Worm (Caenorhabditis elegans): ENCODE data around the gene F42A6.2.
A peak's percentile ranks its signal among the peaks of the same experiment; 100 is the strongest.
"Not testable (repeated sequence)": the region's sequence is repeated elsewhere in the genome, so short reads cannot be mapped to it uniquely, and the experiment has no call there.

Gene F42A6.2

DNA sequence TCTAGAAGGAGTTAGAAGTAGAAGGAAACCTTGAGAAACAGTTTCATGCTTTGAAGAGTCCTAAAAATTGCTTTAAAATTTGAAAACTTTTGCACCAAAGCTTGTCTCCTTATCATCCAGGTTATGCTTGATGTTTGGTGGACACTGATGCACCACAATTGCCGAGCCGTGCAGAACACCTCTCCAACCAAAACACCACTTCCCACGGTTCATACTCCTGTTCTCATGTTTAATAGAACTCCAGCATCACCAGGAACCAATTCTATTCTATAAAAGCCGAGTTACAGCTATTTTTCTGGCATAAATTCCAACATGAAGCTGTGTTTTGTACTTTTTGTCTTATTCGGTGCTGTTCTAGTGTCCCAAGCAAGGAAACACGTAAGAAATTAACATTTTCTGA is at the start of gene F42A6.2:
TSS of gene F42A6.2 (plus strand) at position 301 of the 400 bp plus-strand sequence.
- TF ChIP-seq him-1 (tag; optimal IDR thresholded peaks at IDR 0.05) (no peak), W03F9.2 (tag; optimal IDR thresholded peaks at IDR 0.05) (no peak), dao-5 (tag; optimal IDR thresholded peaks at IDR 0.05) (no peak)

DNA sequence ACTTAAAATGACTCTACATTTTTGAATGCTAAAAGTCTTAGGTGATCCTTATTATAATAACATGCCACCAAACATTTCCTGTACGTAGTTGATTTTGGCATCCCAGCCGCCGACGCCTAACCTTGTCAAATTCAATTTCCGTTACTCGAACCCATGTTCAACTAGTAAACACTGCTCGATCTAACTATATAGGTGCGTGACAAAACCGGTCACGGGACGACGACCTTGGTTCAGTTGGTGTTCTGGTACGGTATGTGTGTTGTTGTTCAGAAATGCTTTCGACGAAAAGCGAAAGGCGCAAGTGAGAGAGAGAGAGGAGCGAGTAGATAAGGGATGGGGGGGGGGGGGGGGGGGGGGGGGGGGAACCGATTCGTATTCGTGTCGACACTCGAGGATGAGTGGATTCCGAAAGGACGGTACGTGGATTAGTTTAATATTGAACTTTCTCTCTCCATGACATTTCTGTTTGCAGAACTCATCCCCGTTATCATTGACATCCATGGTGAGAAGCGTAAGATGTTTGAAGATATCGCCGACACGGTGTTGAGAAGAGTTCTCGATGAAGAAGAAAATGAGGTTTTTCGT is 49.2 kb upstream of the F42A6.2 start, which contains the start of gene W08E12.8:
TSS of gene W08E12.8 (plus strand) at position 395 of the 585 bp plus-strand sequence.
- TF ChIP-seq him-1 (tag; optimal IDR thresholded peaks at IDR 0.05) (no peak), dao-5 (tag; optimal IDR thresholded peaks at IDR 0.05) (no peak), W03F9.2 (tag; optimal IDR thresholded peaks at IDR 0.05) (no peak)

DNA sequence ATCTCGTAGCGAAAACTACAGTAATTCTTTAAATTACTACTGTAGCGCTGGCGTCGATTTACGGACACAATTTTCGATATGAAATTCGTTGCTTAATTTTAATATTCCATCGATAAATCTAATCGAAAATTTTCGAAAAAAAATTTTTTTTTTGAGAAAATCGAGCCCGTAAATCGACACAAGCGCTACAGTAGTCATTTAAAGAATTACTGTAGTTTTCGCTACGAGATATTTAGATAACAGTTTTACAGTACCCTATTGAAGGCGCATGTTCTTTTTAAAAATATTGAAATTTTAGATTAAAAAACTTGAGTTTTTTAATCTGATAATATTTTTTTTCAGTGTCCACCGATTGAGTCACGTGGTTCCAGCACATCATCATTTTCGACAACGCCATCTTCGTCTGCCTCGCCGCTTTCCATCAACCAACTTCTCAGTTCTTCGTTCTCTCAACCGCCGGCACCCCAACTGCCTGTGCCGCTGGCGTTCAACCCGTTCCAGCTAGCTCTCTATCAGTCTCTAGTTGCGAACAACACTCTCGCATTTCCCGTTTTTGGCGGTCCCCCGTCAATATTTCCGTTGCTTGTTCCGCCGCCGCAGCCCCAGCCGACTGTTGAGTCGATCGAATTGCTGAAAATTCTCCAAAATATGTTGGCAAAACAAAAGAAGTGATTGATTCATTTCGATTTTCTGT is 47.3 kb upstream of the F42A6.2 start:
- TF ChIP-seq him-1 (tag; optimal IDR thresholded peaks at IDR 0.05), result no peak
- no peak for TF ChIP-seq W03F9.2 (tag; optimal IDR thresholded peaks at IDR 0.05)
- no peak for TF ChIP-seq dao-5 (tag; optimal IDR thresholded peaks at IDR 0.05)

DNA sequence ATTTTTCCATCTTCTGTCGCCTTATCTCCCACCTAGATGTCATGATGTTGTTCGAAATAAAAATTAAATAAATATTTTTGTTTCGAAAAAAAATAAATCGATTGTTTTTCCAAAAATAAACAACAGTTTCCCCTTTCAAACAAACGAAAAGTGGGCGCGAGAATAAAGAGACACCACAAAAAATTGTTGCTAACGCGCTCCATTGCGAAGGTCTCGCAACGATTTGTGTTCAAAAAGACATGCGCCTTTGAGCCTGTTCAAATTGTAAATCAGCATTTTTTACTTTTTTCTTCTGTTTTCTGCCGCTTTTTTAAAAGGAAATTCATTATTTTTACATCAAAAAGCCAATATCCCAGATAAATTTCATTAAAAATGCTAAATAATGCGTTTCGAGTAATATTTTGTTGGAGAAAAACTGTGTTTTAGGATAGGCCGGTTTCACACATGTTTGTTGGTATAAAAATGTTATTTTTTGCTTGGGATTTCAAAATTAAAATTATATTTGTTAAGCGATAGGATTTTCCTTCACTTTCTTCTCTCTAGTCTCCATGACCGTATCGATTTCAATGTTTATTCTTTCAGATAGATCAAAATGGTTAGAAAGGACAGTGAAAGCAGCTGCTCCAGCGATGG is 46.6 kb upstream of the F42A6.2 start, which contains the start of gene W08E12.7:
TSS of gene W08E12.7 (plus strand) at position 583 of the 633 bp plus-strand sequence.
- TF ChIP-seq W03F9.2 (tag; optimal IDR thresholded peaks at IDR 0.05) (peak; percentile 97), dao-5 (tag; optimal IDR thresholded peaks at IDR 0.05) (no peak), him-1 (tag; optimal IDR thresholded peaks at IDR 0.05) (peak; percentile 38)

DNA sequence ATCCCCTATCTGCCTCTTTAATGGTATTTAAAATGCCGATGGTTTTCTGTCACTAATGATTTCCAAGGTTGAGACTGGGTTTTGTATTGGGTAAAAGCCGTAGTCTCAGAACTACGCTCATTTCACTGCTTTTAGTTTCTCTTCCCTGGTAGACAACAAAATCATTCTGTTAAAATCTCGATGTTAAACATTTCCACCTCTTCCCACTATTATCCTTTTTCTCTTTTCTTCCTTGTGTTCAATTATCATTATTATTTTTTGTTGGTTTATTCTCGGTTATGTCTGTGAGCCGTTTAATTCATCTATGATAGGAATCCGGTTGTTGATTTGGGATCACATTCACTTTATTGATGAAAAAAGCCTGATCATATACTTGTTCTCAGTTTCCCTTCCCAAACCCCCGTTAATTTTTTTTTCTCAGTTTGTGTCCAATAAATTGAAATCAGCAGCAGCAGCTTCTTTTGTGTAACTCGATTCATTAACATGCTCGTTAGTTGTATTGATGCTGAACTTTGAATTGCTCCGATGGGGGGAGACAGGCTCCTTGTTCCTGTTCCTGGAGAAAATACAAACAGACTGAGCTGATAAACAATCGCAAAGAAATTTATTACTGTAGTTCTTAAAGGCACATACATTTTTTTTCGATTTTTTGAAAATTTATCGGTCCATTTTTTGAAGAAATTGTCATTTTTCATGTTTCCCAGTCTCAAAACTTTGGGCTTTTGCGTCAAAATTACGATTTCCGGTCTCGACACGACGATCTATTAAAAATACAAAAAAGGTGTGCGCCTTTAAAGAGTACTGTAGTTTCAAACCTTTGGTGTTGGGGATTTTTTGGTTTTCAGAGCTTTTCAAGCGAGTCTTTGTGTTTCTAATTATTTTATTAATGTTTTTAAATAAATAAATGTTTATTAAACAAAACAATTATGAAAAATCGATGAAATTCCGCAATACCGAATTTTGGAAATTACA is 44.4 kb upstream of the F42A6.2 start:
- TF ChIP-seq dao-5 (tag; optimal IDR thresholded peaks at IDR 0.05) (no peak), him-1 (tag; optimal IDR thresholded peaks at IDR 0.05) (no peak), W03F9.2 (tag; optimal IDR thresholded peaks at IDR 0.05) (no peak)

DNA sequence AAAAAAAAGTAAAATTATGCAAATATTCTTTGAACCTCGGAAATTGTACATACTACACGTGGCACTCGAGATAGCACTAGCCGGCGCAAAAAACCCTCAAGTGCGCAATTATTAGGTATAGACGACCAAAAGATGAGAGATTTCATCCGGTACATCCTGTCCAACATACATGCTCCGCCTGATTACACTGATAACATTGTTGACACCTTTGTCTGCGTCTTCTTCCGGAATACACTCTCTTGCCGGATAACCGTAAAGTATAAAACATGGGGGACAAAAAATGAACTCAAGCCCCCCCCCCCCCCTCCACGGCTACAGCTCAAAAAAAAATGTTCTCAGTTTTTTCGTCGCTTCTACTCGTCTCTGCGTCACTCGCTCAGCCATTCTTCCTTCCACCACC is 43.0 kb upstream of the F42A6.2 start, which contains the start of gene W08E12.6:
TSS of gene W08E12.6 (plus strand) at position 301 of the 400 bp plus-strand sequence.
- TF ChIP-seq dao-5 (tag; optimal IDR thresholded peaks at IDR 0.05) (no peak), W03F9.2 (tag; optimal IDR thresholded peaks at IDR 0.05) (no peak), him-1 (tag; optimal IDR thresholded peaks at IDR 0.05) (no peak)

- no peak for TF ChIP-seq him-1 (tag; optimal IDR thresholded peaks at IDR 0.05)
- TF ChIP-seq W03F9.2 (tag; optimal IDR thresholded peaks at IDR 0.05), result no peak
- no peak for TF ChIP-seq dao-5 (tag; optimal IDR thresholded peaks at IDR 0.05)
These were observed 42.0 kb upstream of the F42A6.2 start for ce11 chrIV:3299229-3299628.

- no peak for TF ChIP-seq him-1 (tag; optimal IDR thresholded peaks at IDR 0.05)
- no peak for TF ChIP-seq W03F9.2 (tag; optimal IDR thresholded peaks at IDR 0.05)
- TF ChIP-seq dao-5 (tag; optimal IDR thresholded peaks at IDR 0.05), result no peak
These were observed 40.8 kb upstream of the F42A6.2 start, which contains the start of gene W08E12.5 for ce11 chrIV:3300492-3300891. TSS of gene W08E12.5 (plus strand) at chrIV:3300792.

ce11 chrIV:3302058-3302457 is 39.2 kb upstream of the F42A6.2 start, which contains the start of gene W08E12.4:
TSS of gene W08E12.4 (plus strand) at chrIV:3302358.
- not testable (repeated sequence) for TF ChIP-seq dao-5, him-1, W03F9.2 (tag; optimal IDR thresholded peaks at IDR 0.05)

DNA sequence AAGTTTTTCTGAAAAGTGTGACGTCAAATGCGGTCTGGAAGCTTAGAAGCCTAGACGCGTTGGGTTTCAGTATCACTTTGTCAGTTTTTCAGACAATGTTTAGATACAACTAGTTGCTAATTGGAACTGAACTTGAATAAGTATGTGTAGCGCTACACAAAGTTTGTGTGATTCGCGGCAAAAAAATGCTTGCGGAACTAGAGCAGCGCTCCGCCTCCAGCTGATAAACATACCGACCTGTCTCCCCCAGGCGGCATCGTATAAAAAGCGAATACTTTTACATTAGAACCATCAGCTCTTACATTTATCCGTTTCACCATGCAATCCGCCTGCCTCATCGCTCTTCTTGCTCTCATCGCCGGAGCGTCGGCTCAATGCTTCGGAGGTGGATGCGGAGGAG is 37.6 kb upstream of the F42A6.2 start, which contains the start of gene idpp-12:
TSS of gene idpp-12 (plus strand) at position 301 of the 400 bp plus-strand sequence.
- TF ChIP-seq him-1, dao-5, W03F9.2 (tag; optimal IDR thresholded peaks at IDR 0.05): not testable (repeated sequence)

- no peak for TF ChIP-seq W03F9.2 (tag; optimal IDR thresholded peaks at IDR 0.05)
- no peak for TF ChIP-seq dao-5 (tag; optimal IDR thresholded peaks at IDR 0.05)
- TF ChIP-seq him-1 (tag; optimal IDR thresholded peaks at IDR 0.05), result no peak
These were observed 35.7 kb upstream of the F42A6.2 start, which contains the start of gene W08E12.2 for ce11 chrIV:3305575-3305974. TSS of gene W08E12.2 (plus strand) at chrIV:3305875.

DNA sequence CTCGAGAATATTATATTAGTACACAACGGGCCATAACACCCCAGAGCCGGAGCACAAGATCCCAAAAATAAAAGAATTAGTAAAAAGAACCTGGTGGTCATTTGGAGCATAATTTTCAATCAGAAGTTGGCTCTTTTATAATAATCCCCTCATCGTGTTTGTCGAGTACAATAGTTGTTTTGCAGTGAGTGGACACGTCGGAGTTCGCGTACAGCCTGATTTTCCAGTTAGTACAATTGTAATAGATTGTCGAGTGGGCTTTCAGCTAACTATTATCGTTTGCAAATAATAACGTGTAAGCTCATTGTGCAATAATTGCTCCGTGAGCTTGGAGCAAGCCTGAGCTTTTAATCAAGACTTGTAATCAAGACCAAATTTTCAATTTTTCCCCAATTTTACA is 33.8 kb upstream of the F42A6.2 start, which contains the start of gene W08E12.9:
TSS of gene W08E12.9 (minus strand) at position 101 of the 400 bp plus-strand sequence.
- TF ChIP-seq him-1 (tag; optimal IDR thresholded peaks at IDR 0.05) (no peak), W03F9.2 (tag; optimal IDR thresholded peaks at IDR 0.05) (no peak), dao-5 (tag; optimal IDR thresholded peaks at IDR 0.05) (no peak)

Data from whole organism, L4/young adult.